Fruit fly (Drosophila melanogaster) whole organism, embryonic: ENCODE measurements around the gene CG43116.
A peak's percentile ranks its signal among the peaks of the same experiment; 100 is the strongest.

Experiments used
- C15 ChIP-seq: fragments of 200-800 bp; sonication (Bioruptor generic); IDR thresholded peaks from 3 replicates; pipeline ENCODE4 v1.3.6; 2022; ENCODE audit warnings: missing biosample characterization, missing genetic modification characterization
- CG10147 ChIP-seq: fragments of 200-800 bp; sonication (Bioruptor generic); optimal IDR thresholded peaks from 2 replicates; lab custom pipeline; 2019; ENCODE audit warnings: missing biosample characterization, mild to moderate bottlenecking, missing genetic modification characterization, moderate library complexity
- CG10267 ChIP-seq: fragments of 200-800 bp; sonication (Bioruptor generic); optimal IDR thresholded peaks from 2 replicates; lab custom pipeline; 2018; ENCODE audit warnings: missing biosample characterization, mild to moderate bottlenecking, missing genetic modification characterization, moderate library complexity
- CG12104 ChIP-seq: fragments of 200-800 bp; sonication (Bioruptor generic); optimal IDR thresholded peaks from 3 replicates; lab custom pipeline; 2016; ENCODE audit warnings: missing biosample characterization, missing genetic modification characterization
- CG12299 ChIP-seq: fragments of 200-800 bp; sonication (Bioruptor generic); optimal IDR thresholded peaks from 2 replicates; lab custom pipeline; 2018; ENCODE audit warnings: missing biosample characterization, mild to moderate bottlenecking, missing genetic modification characterization
- CG12769 ChIP-seq: fragments of 200-800 bp; sonication (Bioruptor generic); optimal IDR thresholded peaks from 2 replicates; lab custom pipeline; 2019; ENCODE audit warnings: missing biosample characterization, mild to moderate bottlenecking, missing genetic modification characterization, moderate library complexity
- CG15269 ChIP-seq: fragments of 200-800 bp; sonication (Bioruptor generic); optimal IDR thresholded peaks from 2 replicates; lab custom pipeline; 2018; ENCODE audit warnings: missing biosample characterization, mild to moderate bottlenecking, missing genetic modification characterization, moderate library complexity
- CG1529 ChIP-seq: fragments of 200-800 bp; sonication (Bioruptor generic); optimal IDR thresholded peaks from 3 replicates; lab custom pipeline; 2018; ENCODE audit warnings: missing biosample characterization, missing genetic modification characterization
- CG15514 ChIP-seq: fragments of 200-800 bp; sonication (Bioruptor generic); optimal IDR thresholded peaks from 3 replicates; lab custom pipeline; 2017; ENCODE audit warnings: missing biosample characterization, missing genetic modification characterization, mild to moderate bottlenecking, moderate library complexity, missing genetic modification reagents
- CG1832 ChIP-seq: fragments of 200-800 bp; sonication (Bioruptor generic); optimal IDR thresholded peaks from 2 replicates; lab custom pipeline; 2017; ENCODE audit warnings: missing biosample characterization, mild to moderate bottlenecking, missing genetic modification characterization, inconsistent platforms
- CG2678 ChIP-seq: fragments of 200-800 bp; sonication (Bioruptor generic); optimal IDR thresholded peaks from 3 replicates; lab custom pipeline; 2019; ENCODE audit warnings: missing biosample characterization, mild to moderate bottlenecking, missing genetic modification characterization, moderate library complexity
- CG31441 ChIP-seq: fragments of 200-800 bp; sonication (Bioruptor generic); IDR thresholded peaks from 2 replicates; pipeline ENCODE4 v1.3.6; 2022; ENCODE audit warnings: missing biosample characterization, missing genetic modification characterization
- CG7357 ChIP-seq: fragments of 200-800 bp; sonication (Bioruptor generic); IDR thresholded peaks from 3 replicates; pipeline ENCODE4 v1.3.6; 2022; ENCODE audit warnings: missing biosample characterization, missing genetic modification characterization
- CG7987 ChIP-seq: fragments of 200-800 bp; sonication (Bioruptor generic); optimal IDR thresholded peaks from 2 replicates; lab custom pipeline; 2018; ENCODE audit warnings: missing biosample characterization, mild to moderate bottlenecking, missing genetic modification characterization, moderate library complexity
- CG8359 ChIP-seq: fragments of 200-800 bp; sonication (Bioruptor generic); optimal IDR thresholded peaks from 2 replicates; lab custom pipeline; 2017; ENCODE audit warnings: missing biosample characterization, mild to moderate bottlenecking, missing genetic modification characterization, borderline replicate concordance
- CG8478 ChIP-seq: fragments of >200 bp; optimal IDR thresholded peaks from 2 replicates; lab custom pipeline; 2018
- Chrac-16 ChIP-seq: fragments of 200-800 bp; sonication (Bioruptor generic); optimal IDR thresholded peaks from 3 replicates; lab custom pipeline; 2016; ENCODE audit warnings: missing biosample characterization, missing genetic modification characterization
- ERR ChIP-seq: fragments of 200-800 bp; sonication (Bioruptor generic); optimal IDR thresholded peaks from 2 replicates; lab custom pipeline; 2016; ENCODE audit warnings: missing biosample characterization, missing genetic modification characterization
- Eip74EF ChIP-seq, 2 experiments: fragments of 200-800 bp in 1 of 2; fragments of >200 bp in 1 of 2; sonication (Bioruptor generic) in 1 of 2; optimal IDR thresholded peaks; 2 replicates each; lab custom pipeline; 2017 to 2019; ENCODE audit warnings: missing biosample characterization in 2 of 2, missing genetic modification characterization in 2 of 2, mild to moderate bottlenecking in 1 of 2, moderate library complexity in 1 of 2
- H2.0 ChIP-seq: fragments of 200-800 bp; sonication (Bioruptor generic); IDR thresholded peaks from 2 replicates; pipeline ENCODE4 v1.3.6; 2022; ENCODE audit warnings: missing biosample characterization, missing genetic modification characterization
- NK7.1 ChIP-seq: fragments of 200-800 bp; sonication (Bioruptor generic); optimal IDR thresholded peaks from 3 replicates; lab custom pipeline; 2016; ENCODE audit warnings: missing biosample characterization, missing genetic modification characterization
- Neu2 ChIP-seq: fragments of 200-800 bp; sonication (Bioruptor generic); optimal IDR thresholded peaks from 3 replicates; lab custom pipeline; 2016; ENCODE audit warnings: missing biosample characterization, missing genetic modification characterization, borderline replicate concordance
- Oaz ChIP-seq: fragments of 200-800 bp; sonication (Bioruptor generic); IDR thresholded peaks from 2 replicates; pipeline ENCODE4 v1.3.6; 2022; ENCODE audit warnings: missing biosample characterization, missing genetic modification characterization
- Sox100B ChIP-seq: fragments of 200-800 bp; sonication (Bioruptor generic); optimal IDR thresholded peaks from 3 replicates; lab custom pipeline; 2018; ENCODE audit warnings: missing biosample characterization, mild to moderate bottlenecking, missing genetic modification characterization
- ato ChIP-seq: fragments of 200-800 bp; sonication (Bioruptor generic); IDR thresholded peaks from 2 replicates; pipeline ENCODE4 v1.3.6; 2022; ENCODE audit warnings: missing biosample characterization, missing genetic modification characterization; ENCODE audit not compliant: partially characterized antibody
- cas ChIP-seq: fragments of 200-800 bp; sonication (Bioruptor generic); IDR thresholded peaks from 2 replicates; pipeline ENCODE4 v1.3.6; 2022; ENCODE audit warnings: missing biosample characterization, missing genetic modification characterization
- ci ChIP-seq: fragments of 200-800 bp; sonication (Bioruptor generic); IDR thresholded peaks from 3 replicates; pipeline ENCODE4 v1.3.6; 2022; ENCODE audit warnings: missing biosample characterization, missing genetic modification characterization
- dati ChIP-seq: fragments of 200-800 bp; sonication (Bioruptor generic); IDR thresholded peaks from 2 replicates; pipeline ENCODE4 v1.3.6; 2022; ENCODE audit warnings: missing biosample characterization, missing genetic modification characterization
- disco-r ChIP-seq: fragments of 200-800 bp; sonication (Bioruptor generic); optimal IDR thresholded peaks from 2 replicates; lab custom pipeline; 2016; ENCODE audit warnings: missing biosample characterization, missing genetic modification characterization
- dm ChIP-seq: fragments of 200-800 bp; sonication (Bioruptor generic); optimal IDR thresholded peaks from 3 replicates; lab custom pipeline; 2016; ENCODE audit warnings: missing biosample characterization, missing genetic modification characterization
- dmrt99B ChIP-seq: fragments of 200-800 bp; sonication (Bioruptor generic); optimal IDR thresholded peaks from 2 replicates; lab custom pipeline; 2018; ENCODE audit warnings: missing biosample characterization, mild to moderate bottlenecking, missing genetic modification characterization, moderate library complexity
- eve ChIP-seq, 2 experiments: fragments of >200 bp; optimal IDR thresholded peaks; 2 replicates each; lab custom pipeline; 2017; ENCODE audit warnings: missing biosample characterization in 2 of 2, missing genetic modification characterization in 2 of 2
- exex ChIP-seq: fragments of 200-800 bp; sonication (Bioruptor generic); optimal IDR thresholded peaks from 4 replicates; lab custom pipeline; 2018; ENCODE audit warnings: missing biosample characterization, mild to moderate bottlenecking, missing genetic modification characterization, moderate library complexity
- fd102C ChIP-seq: fragments of 200-800 bp; sonication (Bioruptor generic); optimal IDR thresholded peaks from 2 replicates; lab custom pipeline; 2018; ENCODE audit warnings: missing biosample characterization, mild to moderate bottlenecking, missing genetic modification characterization, moderate library complexity
- gcm ChIP-seq: fragments of 200-800 bp; sonication (Bioruptor generic); optimal IDR thresholded peaks from 2 replicates; lab custom pipeline; 2019; ENCODE audit warnings: missing biosample characterization, mild to moderate bottlenecking, missing genetic modification characterization, moderate library complexity
- h ChIP-seq: fragments of >200 bp; optimal IDR thresholded peaks from 2 replicates; lab custom pipeline; 2017
- inv ChIP-seq: fragments of 200-800 bp; sonication (Bioruptor generic); IDR thresholded peaks from 2 replicates; pipeline ENCODE4 v1.3.6; 2022; ENCODE audit warnings: missing biosample characterization, missing genetic modification characterization; ENCODE audit not compliant: partially characterized antibody
- jumu ChIP-seq: fragments of 200-800 bp; sonication (Bioruptor generic); optimal IDR thresholded peaks from 3 replicates; lab custom pipeline; 2016; ENCODE audit warnings: missing biosample characterization, missing genetic modification characterization
- kah ChIP-seq: fragments of 200-800 bp; sonication (Bioruptor generic); optimal IDR thresholded peaks from 2 replicates; lab custom pipeline; 2018; ENCODE audit warnings: missing biosample characterization, mild to moderate bottlenecking, missing genetic modification characterization
- odd ChIP-seq: fragments of 200-800 bp; sonication (Bioruptor generic); optimal IDR thresholded peaks from 2 replicates; lab custom pipeline; 2017; ENCODE audit warnings: missing biosample characterization, mild to moderate bottlenecking, missing genetic modification characterization
- pb ChIP-seq: fragments of 200-800 bp; sonication (Bioruptor generic); optimal IDR thresholded peaks from 3 replicates; lab custom pipeline; 2016; ENCODE audit warnings: missing biosample characterization, missing genetic modification characterization
- pnt ChIP-seq: fragments of 200-800 bp; sonication (Bioruptor generic); optimal IDR thresholded peaks from 3 replicates; lab custom pipeline; 2016; ENCODE audit warnings: missing biosample characterization, missing genetic modification characterization
- pros ChIP-seq: fragments of 200-800 bp; sonication (Bioruptor generic); optimal IDR thresholded peaks from 3 replicates; lab custom pipeline; 2019; ENCODE audit warnings: missing biosample characterization, mild to moderate bottlenecking, missing genetic modification characterization, moderate library complexity
- shn ChIP-seq: fragments of 200-800 bp; sonication (Bioruptor generic); optimal IDR thresholded peaks from 3 replicates; lab custom pipeline; 2016; ENCODE audit warnings: missing biosample characterization, missing genetic modification characterization
- sim ChIP-seq: fragments of 200-800 bp; sonication (Bioruptor generic); IDR thresholded peaks from 2 replicates; pipeline ENCODE4 v1.3.6; 2022; ENCODE audit warnings: missing biosample characterization, missing genetic modification characterization
- tll ChIP-seq, 2 experiments: fragments of 200-800 bp in 1 of 2; fragments of >200 bp in 1 of 2; sonication (Bioruptor generic) in 1 of 2; optimal IDR thresholded peaks; 2 replicates each; lab custom pipeline; 2017 to 2019; ENCODE audit warnings: missing biosample characterization in 2 of 2, missing genetic modification characterization in 2 of 2, mild to moderate bottlenecking in 1 of 2, moderate library complexity in 1 of 2
- vnd ChIP-seq: fragments of 200-800 bp; sonication (Bioruptor generic); IDR thresholded peaks from 3 replicates; pipeline ENCODE4 v1.3.6; 2022; ENCODE audit warnings: missing biosample characterization, missing genetic modification characterization; ENCODE audit not compliant: partially characterized antibody
- zen ChIP-seq: fragments of 200-800 bp; sonication (Bioruptor generic); optimal IDR thresholded peaks from 3 replicates; lab custom pipeline; 2018; ENCODE audit warnings: missing biosample characterization, mild to moderate bottlenecking, missing genetic modification characterization, moderate library complexity
- zfh2 ChIP-seq: fragments of 200-800 bp; sonication (Bioruptor generic); optimal IDR thresholded peaks from 2 replicates; lab custom pipeline; 2016; ENCODE audit warnings: missing biosample characterization, missing genetic modification characterization

Gene CG43116

dm6 chr3R:26041417-26042101 lies 44.8 kb upstream of the CG43116 start, which contains the start of gene gro (continued):
- TF ChIP-seq odd (GFP tag; lab: Kevin White, UChicago): no peak
- TF ChIP-seq dm: peak; percentile 82
- TF ChIP-seq CG10267: peak; percentile 100
- TF ChIP-seq CG10147: peak; percentile 30
- TF ChIP-seq Sox100B (GFP tag; lab: Kevin White, UChicago): peak; percentile 47
- peak; percentile 86 for TF ChIP-seq ci (GFP tag; lab: Robert Waterston, UW)
- no peak for TF ChIP-seq Eip74EF (GFP tag; optimal IDR thresholded peaks at IDR 0.05; lab: Kevin White, UChicago)
- TF ChIP-seq Oaz: peak; percentile 53
- TF ChIP-seq pros (GFP tag; lab: Kevin White, UChicago): no peak
- no peak for TF ChIP-seq kah (GFP tag; lab: Kevin White, UChicago)
- TF ChIP-seq ato: peak; percentile 89
- peak; percentile 78 for TF ChIP-seq CG12769
- no peak for TF ChIP-seq C15 (GFP tag; lab: Robert Waterston, UW)
- TF ChIP-seq CG7357 (GFP tag; lab: Robert Waterston, UW): 0 out of 3 replicates have a peak, but pooled peaks have one; percentile 43
- TF ChIP-seq dati (GFP tag; lab: Robert Waterston, UW): no peak
- TF ChIP-seq zen: peak; percentile 72
- TF ChIP-seq CG1529 (GFP tag; lab: Kevin White, UChicago): peak; percentile 22
- TF ChIP-seq exex (tag; lab: Kevin White, UChicago): no peak
- TF ChIP-seq CG8359: no peak
- no peak for TF ChIP-seq h (lab: Kevin White, UChicago)
- 0 out of 2 replicates have a peak, but pooled peaks have one; percentile 48 for TF ChIP-seq cas
- TF ChIP-seq CG2678: peak; percentile 26
- peak; percentile 77 for TF ChIP-seq Chrac-16 (GFP tag; lab: Kevin White, UChicago)
- TF ChIP-seq disco-r (GFP tag; lab: Kevin White, UChicago): peak; percentile 68
- peak; percentile 34 for TF ChIP-seq fd102C
- no peak for TF ChIP-seq eve (GFP tag; optimal IDR thresholded peaks at IDR 0.05; lab: Kevin White, UChicago)
- TF ChIP-seq sim: no peak
- no peak for TF ChIP-seq Neu2 (GFP tag; lab: Kevin White, UChicago)
- TF ChIP-seq zfh2 (GFP tag; lab: Kevin White, UChicago): peak; percentile 72
- TF ChIP-seq shn (GFP tag; lab: Kevin White, UChicago): peak; percentile 64
- TF ChIP-seq pb (GFP tag; lab: Kevin White, UChicago): peak; percentile 53
- peak; percentile 15 for TF ChIP-seq CG12299 (tag; lab: Kevin White, UChicago)
- TF ChIP-seq vnd: peak; percentile 77
- peak; percentile 19 for TF ChIP-seq NK7.1 (GFP tag; lab: Kevin White, UChicago)
- TF ChIP-seq dmrt99B (tag; lab: Kevin White, UChicago): peak; percentile 49
- TF ChIP-seq ERR (GFP tag; lab: Kevin White, UChicago): peak; percentile 65
- no peak for TF ChIP-seq tll (GFP tag; optimal IDR thresholded peaks at IDR 0.05; lab: Kevin White, UChicago)
- no peak for TF ChIP-seq gcm (GFP tag; lab: Kevin White, UChicago)
- peak; percentile 82 for TF ChIP-seq CG7987
- TF ChIP-seq CG15269 (tag; lab: Kevin White, UChicago): peak; percentile 58
- no peak for TF ChIP-seq CG1832 (GFP tag; lab: Kevin White, UChicago)
- peak; percentile 46 for TF ChIP-seq pnt (GFP tag; lab: Kevin White, UChicago)
- TF ChIP-seq H2.0 (GFP tag; lab: Robert Waterston, UW): peak; percentile 52; the same call in 1 of the 2 replicates
- peak; percentile 72 for TF ChIP-seq inv (GFP tag; lab: Robert Waterston, UW)
- no peak for TF ChIP-seq CG8478 (lab: Kevin White, UChicago)
- peak; percentile 99 for TF ChIP-seq CG15514 (GFP tag; lab: Kevin White, UChicago)
- no peak for TF ChIP-seq CG31441 (GFP tag; lab: Robert Waterston, UW)
- TF ChIP-seq CG12104 (GFP tag; lab: Kevin White, UChicago): peak; percentile 71
- TF ChIP-seq jumu: peak; percentile 78
